Fruit fly (Drosophila melanogaster) S2 (cell line): ENCODE data around the gene Nf1.

Experiments
- CG8478 ChIP-seq: fragments of >200 bp; optimal IDR thresholded peaks from 2 replicates; lab custom pipeline; 2018
- CTCF ChIP-seq, 2 experiments: fragments of >200 bp; optimal IDR thresholded peaks; 2 replicates each; lab custom pipeline; 2018

Gene Nf1

DNA sequence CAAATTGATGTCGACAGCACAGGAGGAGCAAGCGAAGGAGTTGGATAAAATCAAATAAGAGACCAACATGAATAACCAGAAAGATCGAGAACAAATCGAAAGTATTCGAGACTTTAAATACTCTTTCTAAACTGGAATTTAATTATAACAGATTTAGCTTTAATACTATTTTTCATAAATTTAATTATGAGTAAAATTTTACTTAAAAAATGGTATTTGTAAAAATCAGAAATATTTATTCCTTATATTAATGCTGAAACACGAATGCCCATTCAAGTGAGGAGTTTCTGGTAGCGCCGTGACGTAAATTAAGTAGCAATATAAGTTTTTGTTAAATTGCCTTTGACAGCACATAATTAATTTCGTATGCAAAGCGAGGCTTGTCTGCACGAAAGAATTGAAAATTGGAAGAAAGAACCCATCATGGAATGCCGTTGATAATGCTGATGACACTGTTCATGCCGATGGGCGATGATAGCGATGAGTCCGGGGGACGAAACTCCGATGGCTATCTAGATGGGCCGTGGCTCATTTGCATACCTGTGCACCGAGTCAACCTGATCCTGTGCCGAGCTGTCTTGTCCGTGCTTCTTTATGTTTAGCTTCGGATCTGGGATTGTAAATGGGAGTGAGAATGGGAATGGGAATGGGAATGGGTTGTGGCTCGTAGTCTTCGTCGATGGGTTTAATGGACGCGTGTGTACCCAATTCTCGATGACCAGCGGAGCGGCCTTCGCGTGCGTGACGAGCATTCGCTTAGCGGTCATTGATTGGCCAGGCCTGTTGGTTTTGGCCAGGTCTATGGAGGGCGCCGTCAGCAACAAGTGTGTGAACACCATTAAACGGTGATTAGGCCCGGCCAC is 30.2 kb downstream of the Nf1 start:
- no peak for TF ChIP-seq CTCF (optimal IDR thresholded peaks at IDR 0.05; lab: Kevin White, UChicago)
- no peak for TF ChIP-seq CG8478 (lab: Kevin White, UChicago)

DNA sequence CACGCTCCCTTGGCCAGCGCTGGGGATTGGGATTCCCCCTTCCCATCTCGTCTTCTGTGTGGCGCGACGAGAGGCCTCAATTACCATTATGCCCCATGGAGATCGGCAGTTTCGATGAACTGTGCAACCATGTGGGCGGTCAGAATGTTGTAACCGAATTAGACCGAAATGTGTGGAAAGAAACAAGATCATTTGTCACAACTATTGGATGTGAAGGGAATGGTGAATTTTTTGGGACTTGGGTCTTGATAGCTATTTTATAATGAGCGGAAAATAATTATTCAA is 30.8 kb downstream of the Nf1 start:
- no peak for TF ChIP-seq CG8478 (lab: Kevin White, UChicago)
- no peak for TF ChIP-seq CTCF (optimal IDR thresholded peaks at IDR 0.05; lab: Kevin White, UChicago)

DNA sequence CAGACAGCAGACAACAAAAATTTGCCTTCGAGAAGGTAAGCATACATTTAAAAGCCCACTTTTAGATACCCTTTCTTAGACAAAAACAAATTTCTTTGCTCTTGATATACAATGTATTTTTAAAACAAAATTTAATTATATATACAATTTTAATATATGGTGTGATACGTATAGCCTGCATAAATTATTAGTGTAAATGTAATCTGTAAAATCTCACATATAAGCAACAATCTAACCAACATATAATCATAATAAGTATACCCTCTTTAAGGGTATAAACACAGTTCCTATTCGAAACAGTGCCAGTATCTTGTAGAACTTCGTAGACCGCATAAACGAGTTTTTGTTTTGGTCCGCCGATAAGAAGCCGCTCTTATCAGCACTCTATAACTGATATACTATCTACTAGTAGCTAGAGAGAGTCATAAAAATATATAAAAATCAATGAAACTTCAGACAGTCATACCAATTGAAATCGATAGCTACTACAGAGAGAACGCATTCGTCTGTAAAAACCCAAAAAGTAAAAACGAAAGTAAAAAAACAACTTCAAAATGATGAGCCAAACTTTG is 31.5 kb downstream of the Nf1 start, which contains the start of gene Kaz-m1:
Kaz-m1 (plus strand) TSS at position 460 of the 572 bp plus-strand sequence.
- no peak for TF ChIP-seq CTCF (optimal IDR thresholded peaks at IDR 0.05; lab: Kevin White, UChicago)
- TF ChIP-seq CG8478 (lab: Kevin White, UChicago), result no peak

DNA sequence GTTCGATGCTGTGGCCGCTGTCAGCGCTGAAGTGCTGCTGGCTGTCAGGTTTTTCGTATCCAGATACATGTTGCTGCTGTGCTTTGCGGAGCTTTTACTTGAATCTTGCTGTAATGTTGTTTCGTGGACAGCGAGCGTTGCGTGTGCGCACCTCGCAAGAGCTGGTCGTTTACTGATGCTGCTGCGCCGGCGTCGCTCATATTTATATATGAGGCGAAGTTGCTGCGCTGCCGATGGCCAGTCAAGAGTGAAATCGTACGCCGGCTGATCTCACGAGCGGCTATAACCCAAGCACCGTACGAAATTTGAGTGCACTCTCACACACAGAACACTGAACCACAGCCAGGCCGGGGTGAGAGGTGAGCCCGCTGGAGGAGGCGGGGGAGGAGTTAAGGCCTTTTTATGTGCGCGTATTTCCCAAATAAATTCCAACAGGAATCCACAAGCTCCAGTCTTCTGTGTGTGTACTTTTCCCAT is 34.5 kb downstream of the Nf1 start:
- TF ChIP-seq CG8478 (lab: Kevin White, UChicago) (no peak), CTCF (optimal IDR thresholded peaks at IDR 0.05; lab: Kevin White, UChicago) (no peak)

DNA sequence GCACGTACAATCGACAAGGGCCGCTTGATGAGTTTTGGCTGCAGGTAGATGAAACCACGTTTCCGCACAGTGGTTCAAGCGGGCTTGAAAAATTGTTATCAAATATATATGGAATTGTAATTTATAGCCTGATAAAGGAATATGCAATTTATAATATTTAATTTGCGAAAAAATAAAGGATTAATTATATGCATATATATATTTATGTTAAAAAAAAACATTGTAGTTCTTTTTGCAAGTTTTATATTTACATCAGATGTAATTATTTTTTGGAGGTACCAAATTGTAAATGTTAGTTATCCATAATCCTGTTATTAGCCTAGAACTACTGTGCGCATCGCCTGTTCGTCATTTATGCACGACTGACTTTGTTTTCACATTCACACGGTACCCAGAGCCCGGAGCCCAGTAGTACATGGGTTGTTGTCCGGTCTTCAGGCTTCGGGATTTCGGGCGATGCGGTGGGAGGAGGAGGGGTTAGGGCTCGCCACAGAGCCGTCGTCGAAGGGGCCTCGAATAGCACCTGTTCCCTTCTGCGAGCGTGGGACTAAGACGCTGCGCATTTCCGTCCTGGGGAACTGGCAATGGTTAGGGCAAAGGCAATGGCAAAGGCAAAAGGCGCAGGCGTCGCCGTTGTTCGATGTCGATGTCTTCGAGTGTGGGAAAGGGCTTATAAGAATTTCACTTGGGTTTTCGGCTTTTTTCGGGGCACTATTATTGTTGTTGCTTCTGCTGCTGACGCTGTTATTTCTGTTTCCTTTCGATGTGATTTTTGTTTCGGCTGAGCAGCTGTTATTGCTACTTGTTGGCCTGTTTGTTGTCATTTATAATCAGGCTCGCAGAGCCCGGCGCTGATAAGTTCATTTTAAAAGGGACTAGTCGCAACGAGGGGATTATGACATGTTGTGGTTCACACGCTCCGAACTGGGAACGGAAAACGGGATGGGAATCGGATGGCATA is 35.2 kb downstream of the Nf1 start:
- TF ChIP-seq CTCF (optimal IDR thresholded peaks at IDR 0.05; lab: Kevin White, UChicago), result no peak
- TF ChIP-seq CG8478 (lab: Kevin White, UChicago), result no peak

dm6 chr3R:26019232-26019631 is 36.4 kb downstream of the Nf1 start:
- no peak for TF ChIP-seq CG8478 (lab: Kevin White, UChicago)
- TF ChIP-seq CTCF (optimal IDR thresholded peaks at IDR 0.05; lab: Kevin White, UChicago), result no peak

DNA sequence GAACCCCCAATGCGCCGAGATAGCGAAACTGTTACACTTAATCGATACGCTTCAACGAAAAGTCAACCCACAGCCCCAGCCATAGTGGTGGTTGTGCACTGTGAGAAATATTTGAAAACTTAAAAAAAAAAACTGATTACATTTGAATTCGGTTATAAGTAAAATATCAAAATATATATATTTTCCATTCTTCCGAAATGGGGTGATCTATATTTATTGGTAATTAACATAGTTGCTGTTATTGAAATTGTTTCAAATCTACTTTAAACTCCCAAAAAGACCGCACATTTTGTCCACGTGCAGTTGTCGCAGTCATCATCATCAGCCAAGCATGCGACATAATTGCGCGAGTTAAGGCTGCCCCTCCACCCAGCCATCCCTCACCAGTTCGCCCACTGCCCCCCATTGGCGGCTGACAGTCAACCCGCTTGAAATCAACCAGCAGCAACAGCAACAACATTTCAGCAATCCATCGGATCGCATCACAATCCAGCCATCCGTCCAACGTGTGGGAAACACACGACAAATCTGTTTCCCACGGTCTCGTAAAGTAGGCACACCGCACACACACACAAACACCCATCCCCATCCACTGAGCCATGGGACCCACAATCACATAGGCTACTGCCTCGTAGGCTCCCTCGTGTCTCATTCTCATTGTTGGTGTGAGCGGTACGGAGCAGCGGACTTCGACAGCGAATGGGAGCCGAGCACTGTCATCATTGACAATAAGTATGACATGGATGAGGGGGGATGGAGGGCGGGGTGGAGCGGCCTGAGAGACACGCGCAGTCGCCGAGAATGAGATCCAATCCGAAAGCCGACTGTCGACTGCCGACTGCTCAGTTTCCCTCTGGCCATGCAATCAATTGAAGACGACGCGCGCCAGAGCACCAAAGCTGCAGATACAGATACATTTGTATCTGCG is 37.7 kb downstream of the Nf1 start:
- TF ChIP-seq CG8478 (lab: Kevin White, UChicago) (no peak), CTCF (optimal IDR thresholded peaks at IDR 0.05; lab: Kevin White, UChicago) (no peak)

DNA sequence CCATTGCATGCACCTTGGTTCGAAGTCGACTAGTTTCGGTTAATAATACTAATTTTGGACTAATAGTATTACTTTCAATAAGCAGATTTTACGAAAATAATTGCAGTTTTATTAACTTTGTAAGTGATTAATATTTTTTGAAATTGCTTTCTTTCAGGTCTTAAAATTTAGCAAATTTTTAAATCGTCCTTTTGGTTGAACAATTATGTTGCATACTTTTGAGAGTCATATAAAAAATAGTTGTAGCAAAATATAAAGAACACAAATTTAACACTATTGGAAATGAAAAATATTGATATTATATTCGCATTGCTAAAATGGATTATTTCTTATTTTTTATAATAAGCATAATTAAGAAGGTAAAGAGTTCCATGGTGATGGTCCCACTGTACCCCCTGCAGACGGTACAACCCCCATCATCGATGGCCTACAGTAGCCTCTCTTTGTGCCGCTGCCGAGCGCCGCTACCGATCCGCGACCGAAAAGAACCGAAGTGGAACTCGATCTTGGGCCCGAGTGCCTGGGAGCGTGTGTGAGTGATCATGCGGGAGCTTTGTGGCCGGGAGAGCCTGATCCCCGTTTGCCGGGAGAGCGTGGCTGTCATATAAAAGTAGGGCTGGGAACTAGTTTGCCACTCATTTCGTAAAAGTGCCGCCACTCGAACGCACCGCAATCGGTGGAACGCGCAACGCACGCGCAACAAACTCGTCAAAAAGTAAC is 38.5 kb downstream of the Nf1 start:
- no peak for TF ChIP-seq CG8478 (lab: Kevin White, UChicago)
- no peak for TF ChIP-seq CTCF (optimal IDR thresholded peaks at IDR 0.05; lab: Kevin White, UChicago)

dm6 chr3R:26023252-26023651 is 40.4 kb downstream of the Nf1 start:
- TF ChIP-seq CG8478 (lab: Kevin White, UChicago) (no peak), CTCF (optimal IDR thresholded peaks at IDR 0.05; lab: Kevin White, UChicago) (no peak)

- TF ChIP-seq CG8478 (lab: Kevin White, UChicago) (no peak), CTCF (optimal IDR thresholded peaks at IDR 0.05; lab: Kevin White, UChicago) (no peak)
These were observed 41.9 kb downstream of the Nf1 start for dm6 chr3R:26024596-26025213.

DNA sequence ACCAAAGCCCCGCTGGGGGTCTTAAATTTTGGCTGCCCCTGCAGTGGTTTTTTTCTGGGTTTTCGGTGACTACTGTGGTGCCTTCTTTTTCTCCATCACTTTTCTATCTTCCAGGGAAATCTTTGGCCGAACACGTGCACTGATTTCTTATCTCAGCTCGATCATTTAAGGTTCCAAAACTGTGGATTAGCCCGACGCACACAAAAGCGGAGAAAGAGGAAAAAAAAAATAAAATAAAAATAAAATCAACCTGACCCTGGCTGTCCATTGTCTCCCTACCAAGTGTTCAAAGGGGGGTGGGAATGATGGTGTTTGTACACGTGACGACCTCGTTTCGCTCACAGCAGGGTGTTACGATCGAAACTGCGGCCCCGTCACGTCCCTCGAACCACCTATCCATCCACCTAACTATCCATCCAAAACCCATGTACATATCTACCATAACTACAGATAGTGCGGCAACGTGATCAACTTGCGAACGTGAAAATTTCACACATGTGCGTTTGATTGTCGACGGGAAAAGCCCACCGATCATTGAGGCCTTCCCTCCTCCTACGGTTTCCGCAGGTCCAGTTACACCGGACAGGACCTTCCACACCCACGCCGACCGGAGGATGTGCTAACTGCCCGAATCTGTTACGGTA is 43.9 kb downstream of the Nf1 start:
- TF ChIP-seq CG8478 (lab: Kevin White, UChicago) (no peak), CTCF (optimal IDR thresholded peaks at IDR 0.05; lab: Kevin White, UChicago) (no peak)

DNA sequence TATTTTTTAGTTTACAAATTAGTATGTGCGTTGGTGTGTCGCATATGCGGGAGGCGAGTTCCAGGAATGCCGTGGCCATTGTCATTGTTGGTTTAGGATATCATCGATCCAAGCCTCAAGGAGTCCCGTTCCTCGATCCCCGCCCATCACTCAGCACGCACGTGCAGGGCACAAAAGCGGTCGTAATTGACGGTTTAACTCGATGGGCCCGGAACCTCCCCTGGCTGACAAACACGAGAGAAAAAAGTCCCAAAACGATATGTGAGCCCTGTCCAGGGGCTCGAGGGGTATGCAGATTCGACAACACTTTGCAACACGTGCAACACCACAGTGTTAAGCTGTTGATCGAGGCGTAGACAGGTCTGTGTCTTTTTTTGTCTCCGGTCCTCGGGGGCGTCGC is 45.1 kb downstream of the Nf1 start:
- no peak for TF ChIP-seq CTCF (optimal IDR thresholded peaks at IDR 0.05; lab: Kevin White, UChicago)
- TF ChIP-seq CG8478 (lab: Kevin White, UChicago), result no peak
